Fruit fly (Drosophila melanogaster): Measurements from ENCODE around the gene CG34283.

Gene CG34283

dm6 chr3R:18722490-18722889 lies at the start of gene CG34283:
TSS of gene CG34283 (minus strand) at chr3R:18722590.
- no peak for TF ChIP-seq CG17801 (GFP tag; optimal IDR thresholded peaks at IDR 0.05; ENCODE audit: partially characterized antibody)

- TF ChIP-seq CG17801 (GFP tag; optimal IDR thresholded peaks at IDR 0.05; ENCODE audit: partially characterized antibody), result peak; percentile 61
These were observed 36.3 kb upstream of the CG34283 start, which contains the start of gene Epg5 for dm6 chr3R:18758548-18759257. TSS of gene Epg5 (minus strand) at chr3R:18758873.

dm6 chr3R:18749786-18750185 lies 27.4 kb upstream of the CG34283 start:
- TF ChIP-seq CG17801 (GFP tag; optimal IDR thresholded peaks at IDR 0.05; ENCODE audit: partially characterized antibody), result no peak

- TF ChIP-seq CG17801 (GFP tag; optimal IDR thresholded peaks at IDR 0.05; ENCODE audit: partially characterized antibody), result no peak
These were observed 25.7 kb upstream of the CG34283 start for dm6 chr3R:18748087-18748486.

- peak; percentile 87 for TF ChIP-seq CG17801 (GFP tag; optimal IDR thresholded peaks at IDR 0.05; ENCODE audit: partially characterized antibody)
These were observed 23.6 kb upstream of the CG34283 start, which contains the start of the genes PGS1 and gwl for dm6 chr3R:18745961-18746468. TSS of gene PGS1 (minus strand) at chr3R:18746041. TSS of gene gwl (plus strand) at chr3R:18746370.

- TF ChIP-seq CG17801 (GFP tag; optimal IDR thresholded peaks at IDR 0.05; ENCODE audit: partially characterized antibody), result peak; percentile 35
These were observed 21.0 kb upstream of the CG34283 start, which contains the start of gene Mekk1 for dm6 chr3R:18743270-18743922. TSS of gene Mekk1 (minus strand) at chr3R:18743594.

- peak; percentile 71 for TF ChIP-seq CG17801 (GFP tag; optimal IDR thresholded peaks at IDR 0.05; ENCODE audit: partially characterized antibody)
These were observed 20.2 kb upstream of the CG34283 start for dm6 chr3R:18742358-18743269.

- no peak for TF ChIP-seq CG17801 (GFP tag; optimal IDR thresholded peaks at IDR 0.05; ENCODE audit: partially characterized antibody)
These were observed 19.4 kb upstream of the CG34283 start for dm6 chr3R:18741844-18742187.

- peak; percentile 89 for TF ChIP-seq CG17801 (GFP tag; optimal IDR thresholded peaks at IDR 0.05; ENCODE audit: partially characterized antibody)
These were observed 18.8 kb upstream of the CG34283 start for dm6 chr3R:18741027-18741843.

- no peak for TF ChIP-seq CG17801 (GFP tag; optimal IDR thresholded peaks at IDR 0.05; ENCODE audit: partially characterized antibody)
These were observed 17.9 kb upstream of the CG34283 start for dm6 chr3R:18739978-18740954.

dm6 chr3R:18739435-18739977 lies 17.1 kb upstream of the CG34283 start:
- no peak for TF ChIP-seq CG17801 (GFP tag; optimal IDR thresholded peaks at IDR 0.05; ENCODE audit: partially characterized antibody)

dm6 chr3R:18738705-18739434 lies 16.5 kb upstream of the CG34283 start:
- no peak for TF ChIP-seq CG17801 (GFP tag; optimal IDR thresholded peaks at IDR 0.05; ENCODE audit: partially characterized antibody)
